Worm (Caenorhabditis elegans): Measurements from ENCODE around the gene C03B1.3.

The C03B1.3 gene

DNA sequence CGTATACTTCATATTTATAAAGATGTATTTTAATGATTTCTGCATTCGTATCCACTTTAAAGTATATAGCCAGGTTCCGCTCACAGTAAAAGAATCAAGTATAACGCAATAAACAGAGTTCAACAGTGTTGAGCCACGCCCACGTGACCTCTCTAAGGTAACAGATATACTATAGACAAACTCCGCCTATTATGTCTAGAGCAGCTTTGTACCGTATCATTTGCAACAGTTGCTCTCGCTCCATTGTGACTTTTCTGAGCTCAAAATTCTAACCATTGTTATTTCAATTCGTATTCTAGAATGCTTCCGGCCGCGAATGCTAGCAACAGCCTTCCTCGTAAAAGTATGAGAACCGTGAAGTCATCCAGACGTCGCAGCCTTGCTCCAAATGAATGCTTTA is 7.5 kb downstream of the C03B1.3 start, which contains the start of gene C03B1.17:
Gene C03B1.17, plus strand, starts transcription at position 301 of the 400 bp plus-strand sequence.
- TF ChIP-seq nhr-28 (tag; optimal IDR thresholded peaks at IDR 0.05) (no peak), mep-1 (tag; optimal IDR thresholded peaks at IDR 0.05) (no peak), flh-1 (GFP tag; optimal IDR thresholded peaks at IDR 0.05) (no peak), snpc-4 (tag; optimal IDR thresholded peaks at IDR 0.05) (no peak), ztf-11 (tag; optimal IDR thresholded peaks at IDR 0.05) (no peak), nhr-76 (tag; optimal IDR thresholded peaks at IDR 0.05) (no peak), ceh-83 (GFP tag; optimal IDR thresholded peaks at IDR 0.05) (no peak), nhr-237 (tag; optimal IDR thresholded peaks at IDR 0.05) (no peak), lsy-2 (tag; optimal IDR thresholded peaks at IDR 0.05) (no peak), unc-39 (tag; optimal IDR thresholded peaks at IDR 0.05) (no peak), ces-1 (GFP tag; optimal IDR thresholded peaks at IDR 0.05) (no peak), ceh-43 (GFP tag; optimal IDR thresholded peaks at IDR 0.05) (no peak)

DNA sequence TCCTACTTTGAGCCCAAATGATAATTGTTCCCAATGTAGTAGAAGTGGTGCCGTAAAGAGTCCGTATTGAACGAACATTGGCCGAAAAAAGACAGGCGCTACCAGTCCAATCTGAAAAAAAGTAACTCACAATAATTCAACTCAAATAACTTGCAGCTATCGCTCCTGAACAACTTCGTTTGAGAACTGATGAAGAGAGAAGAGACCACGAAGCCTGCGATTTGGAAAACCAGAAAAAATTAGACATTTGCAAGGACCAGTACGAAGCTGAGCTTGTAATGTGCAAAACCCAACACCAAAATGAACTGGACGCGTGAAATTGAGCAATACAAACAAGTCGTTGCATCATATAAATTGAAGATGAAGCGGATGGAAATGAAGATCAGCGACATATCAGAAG is 8.6 kb downstream of the C03B1.3 start, which contains the start of gene C03B1.1:
Gene C03B1.1, plus strand, starts transcription at position 301 of the 400 bp plus-strand sequence.
- TF ChIP-seq unc-39 (tag; optimal IDR thresholded peaks at IDR 0.05) (no peak), nhr-12 (tag; optimal IDR thresholded peaks at IDR 0.05) (no peak), mls-2 (tag; optimal IDR thresholded peaks at IDR 0.05) (no peak), M03D4.4 (tag; optimal IDR thresholded peaks at IDR 0.05) (no peak), ztf-11 (tag; optimal IDR thresholded peaks at IDR 0.05) (no peak), tbx-8 (GFP tag; optimal IDR thresholded peaks at IDR 0.05) (no peak), mep-1 (tag; optimal IDR thresholded peaks at IDR 0.05) (no peak), cnd-1 (tag; optimal IDR thresholded peaks at IDR 0.05) (no peak), ceh-43 (GFP tag; optimal IDR thresholded peaks at IDR 0.05) (no peak), mab-5 (tag; optimal IDR thresholded peaks at IDR 0.05) (no peak), lin-32 (GFP tag; optimal IDR thresholded peaks at IDR 0.05) (no peak), sptf-1 (tag; optimal IDR thresholded peaks at IDR 0.05) (no peak), lin-13 (tag; optimal IDR thresholded peaks at IDR 0.05) (no peak), nhr-2 (tag; optimal IDR thresholded peaks at IDR 0.05) (no peak)

DNA sequence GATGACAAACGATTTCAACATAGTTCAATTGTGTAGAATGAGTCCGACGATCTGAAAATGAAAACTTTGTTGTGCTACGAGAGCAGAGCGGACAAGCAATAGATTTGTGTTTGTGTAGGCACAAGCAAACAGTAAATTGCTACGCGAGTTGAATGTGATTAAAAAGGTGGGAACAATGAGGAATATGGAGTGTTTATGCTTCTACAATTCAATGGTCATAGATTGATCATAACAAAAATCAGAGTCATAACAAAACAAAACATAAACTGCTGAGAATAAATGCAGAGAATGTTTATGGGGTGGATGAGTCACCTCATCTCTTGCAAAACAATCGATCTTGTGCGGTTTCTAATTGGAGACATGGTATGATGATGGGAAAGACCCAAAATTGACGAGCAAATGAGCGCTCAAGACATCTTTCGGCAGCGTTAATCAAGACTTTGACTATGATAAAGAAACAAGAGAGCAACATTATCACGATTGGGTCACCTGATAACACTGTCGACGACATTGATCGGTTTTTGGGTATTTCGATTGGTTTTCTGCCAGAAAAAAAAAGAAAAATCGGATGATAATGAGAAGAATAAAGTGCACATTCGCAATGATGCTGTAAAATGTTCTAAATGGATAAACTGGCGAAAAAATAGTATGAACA is 11.9 kb downstream of the C03B1.3 start, which contains the start of gene lmp-1:
Gene lmp-1, minus strand, starts transcription at position 51 of the 655 bp plus-strand sequence.
- TF ChIP-seq ham-2 (GFP tag; optimal IDR thresholded peaks at IDR 0.05) (no peak), M03D4.4 (tag; optimal IDR thresholded peaks at IDR 0.05) (no peak), mls-2 (tag; optimal IDR thresholded peaks at IDR 0.05) (no peak), ceh-83 (GFP tag; optimal IDR thresholded peaks at IDR 0.05) (no peak), ces-1 (GFP tag; optimal IDR thresholded peaks at IDR 0.05) (no peak), elt-1 (tag; optimal IDR thresholded peaks at IDR 0.05; ENCODE audit: borderline replicate concordance, insufficient read depth) (no peak), mep-1 (tag; optimal IDR thresholded peaks at IDR 0.05) (no peak), snpc-4 (tag; optimal IDR thresholded peaks at IDR 0.05) (no peak), nhr-76 (tag; optimal IDR thresholded peaks at IDR 0.05) (no peak)

DNA sequence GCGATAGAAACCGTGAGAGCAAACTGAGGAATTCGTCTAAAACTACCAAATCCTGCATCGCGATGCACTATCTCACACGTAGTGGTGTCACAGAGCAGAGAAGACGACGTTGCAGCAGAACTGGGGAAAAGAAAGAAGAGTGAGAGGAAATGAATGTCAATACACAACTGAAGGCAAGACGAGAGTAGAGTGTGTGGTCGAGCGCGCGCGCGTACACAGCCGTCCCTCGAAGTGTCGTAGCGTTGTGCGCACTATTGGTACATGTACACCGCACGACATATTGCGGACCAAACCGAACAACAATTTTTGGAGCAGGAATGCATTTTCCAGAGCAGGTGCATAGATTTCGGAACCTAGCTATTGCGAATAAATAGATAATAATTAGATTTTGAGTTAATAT is 12.5 kb downstream of the C03B1.3 start:
- no peak for TF ChIP-seq zip-8 (tag; optimal IDR thresholded peaks at IDR 0.05)
- TF ChIP-seq elt-3 (tag; optimal IDR thresholded peaks at IDR 0.05), result no peak
- peak; percentile 11 for TF ChIP-seq lsy-2 (tag; optimal IDR thresholded peaks at IDR 0.05)
- peak; percentile 91 for TF ChIP-seq pha-4 (tag; optimal IDR thresholded peaks at IDR 0.05)
- no peak for TF ChIP-seq tbx-8 (GFP tag; optimal IDR thresholded peaks at IDR 0.05)
- TF ChIP-seq mep-1 (tag; optimal IDR thresholded peaks at IDR 0.05), result peak; percentile 62
- no peak for TF ChIP-seq blmp-1 (tag; optimal IDR thresholded peaks at IDR 0.05)
- peak; percentile 20 for TF ChIP-seq ztf-11 (tag; optimal IDR thresholded peaks at IDR 0.05)
- no peak for TF ChIP-seq sem-2 (GFP tag; optimal IDR thresholded peaks at IDR 0.05)
- no peak for TF ChIP-seq elt-1 (tag; optimal IDR thresholded peaks at IDR 0.05; ENCODE audit: borderline replicate concordance, insufficient read depth)
- no peak for TF ChIP-seq ceh-43 (GFP tag; optimal IDR thresholded peaks at IDR 0.05)
- TF ChIP-seq flh-1 (GFP tag; optimal IDR thresholded peaks at IDR 0.05), result no peak
- TF ChIP-seq snpc-4 (tag; optimal IDR thresholded peaks at IDR 0.05), result no peak
- TF ChIP-seq ceh-39 (tag; optimal IDR thresholded peaks at IDR 0.05), result no peak
- no peak for TF ChIP-seq M03D4.4 (tag; optimal IDR thresholded peaks at IDR 0.05)
- TF ChIP-seq nhr-76 (tag; optimal IDR thresholded peaks at IDR 0.05), result no peak
- peak; percentile 54 for TF ChIP-seq sptf-1 (tag; optimal IDR thresholded peaks at IDR 0.05)
- peak; percentile 65 for TF ChIP-seq drap-1 (GFP tag; optimal IDR thresholded peaks at IDR 0.05)
- TF ChIP-seq lin-13 (tag; optimal IDR thresholded peaks at IDR 0.05), result peak; percentile 71
- TF ChIP-seq nhr-28 (tag; optimal IDR thresholded peaks at IDR 0.05), result no peak
- no peak for TF ChIP-seq lin-32 (GFP tag; optimal IDR thresholded peaks at IDR 0.05)
- no peak for TF ChIP-seq unc-39 (tag; optimal IDR thresholded peaks at IDR 0.05)
- peak; percentile 15 for TF ChIP-seq cnd-1 (tag; optimal IDR thresholded peaks at IDR 0.05)
- TF ChIP-seq mls-2 (tag; optimal IDR thresholded peaks at IDR 0.05), result peak; percentile 56
- peak; percentile 44 for TF ChIP-seq ces-1 (GFP tag; optimal IDR thresholded peaks at IDR 0.05)
- TF ChIP-seq unc-120 (tag; optimal IDR thresholded peaks at IDR 0.05; ENCODE audit: poor library complexity, severe bottlenecking), result peak; percentile 36
- TF ChIP-seq ceh-83 (GFP tag; optimal IDR thresholded peaks at IDR 0.05), result no peak
- TF ChIP-seq bed-3 (GFP tag; optimal IDR thresholded peaks at IDR 0.05), result no peak
- peak; percentile 47 for TF ChIP-seq ham-2 (GFP tag; optimal IDR thresholded peaks at IDR 0.05)
- no peak for TF ChIP-seq nhr-12 (tag; optimal IDR thresholded peaks at IDR 0.05)
- TF ChIP-seq nhr-2 (tag; optimal IDR thresholded peaks at IDR 0.05), result no peak
- TF ChIP-seq nhr-237 (tag; optimal IDR thresholded peaks at IDR 0.05), result peak; percentile 44
- peak; percentile 56 for TF ChIP-seq hlh-1 (tag; optimal IDR thresholded peaks at IDR 0.05)
- TF ChIP-seq mab-5 (tag; optimal IDR thresholded peaks at IDR 0.05), result no peak
- TF ChIP-seq unc-62 (GFP tag; optimal IDR thresholded peaks at IDR 0.05), result no peak
